Fruit fly (Drosophila melanogaster): ENCODE results near the gene CG6793.

DNA sequence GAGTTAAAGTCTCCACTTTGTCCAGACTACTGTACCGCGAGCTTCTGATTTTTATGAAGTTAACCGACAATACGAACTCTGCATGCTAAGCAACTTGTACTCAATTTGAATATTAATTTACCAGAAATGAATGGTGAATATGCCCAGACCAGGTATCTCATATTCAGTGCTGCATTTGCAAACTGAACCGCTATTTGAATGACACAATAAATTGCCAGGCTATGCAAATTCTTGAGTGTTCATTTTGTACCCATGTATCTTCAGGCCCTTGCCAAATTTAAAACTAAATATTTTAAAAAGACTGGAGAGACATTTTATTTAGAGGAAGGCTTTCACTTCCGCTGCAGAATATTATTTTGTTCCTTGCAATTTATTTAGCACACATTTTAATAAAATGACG lies 14.3 kb upstream of the CG6793 start:
- TF ChIP-seq zen2 (GFP tag; IDR thresholded peaks at IDR 0.05; ENCODE audit: partially characterized antibody) (no peak), Oli (tag; optimal IDR thresholded peaks at IDR 0.05) (no peak), h (optimal IDR thresholded peaks at IDR 0.05) (no peak), Dad (GFP tag; optimal IDR thresholded peaks at IDR 0.05) (no peak), twi (tag; optimal IDR thresholded peaks at IDR 0.05) (no peak), tll (GFP tag; optimal IDR thresholded peaks at IDR 0.05) (no peak), tna (GFP tag; IDR thresholded peaks at IDR 0.05; ENCODE audit: partially characterized antibody) (no peak), lov (optimal IDR thresholded peaks at IDR 0.05) (no peak), lov (GFP tag; IDR thresholded peaks at IDR 0.05) (no peak), CG5245 (GFP tag; optimal IDR thresholded peaks at IDR 0.05) (no peak)
